Fruit fly (Drosophila melanogaster): ENCODE results near the gene CG11601.

The CG11601 gene

dm6 chr2L:322915-323314, 39.8 kb upstream of the CG11601 start (continued):
- TF ChIP-seq unc-4 (GFP tag; IDR thresholded peaks at IDR 0.05; ENCODE audit: partially characterized antibody) = no peak
- TF ChIP-seq Hr3 (GFP tag; optimal IDR thresholded peaks at IDR 0.05) = no peak
- no peak for TF ChIP-seq gce (GFP tag; IDR thresholded peaks at IDR 0.05)
- TF ChIP-seq usp (GFP tag; optimal IDR thresholded peaks at IDR 0.05) = no peak
- TF ChIP-seq CG6254 (GFP tag; optimal IDR thresholded peaks at IDR 0.05) = peak; percentile 29
- TF ChIP-seq lab (GFP tag; optimal IDR thresholded peaks at IDR 0.05) = peak; percentile 28
- no peak for TF ChIP-seq CG17802 (tag; optimal IDR thresholded peaks at IDR 0.05)
- TF ChIP-seq HmgZ (tag; optimal IDR thresholded peaks at IDR 0.05) = peak; percentile 23
- no peak for TF ChIP-seq Neu2 (GFP tag; optimal IDR thresholded peaks at IDR 0.05; ENCODE audit: borderline replicate concordance)
- no peak for TF ChIP-seq eve (GFP tag; optimal IDR thresholded peaks at IDR 0.05)
- TF ChIP-seq MESR4 (GFP tag; optimal IDR thresholded peaks at IDR 0.05) = no peak
- no peak for TF ChIP-seq Hr78 (GFP tag; optimal IDR thresholded peaks at IDR 0.05)
- TF ChIP-seq Bdp1 (GFP tag; optimal IDR thresholded peaks at IDR 0.05) = no peak
- TF ChIP-seq sug (tag; optimal IDR thresholded peaks at IDR 0.05) = no peak
- no peak for TF ChIP-seq Kr (GFP tag; optimal IDR thresholded peaks at IDR 0.05)
- TF ChIP-seq CG5180 (GFP tag; optimal IDR thresholded peaks at IDR 0.05) = peak; percentile 14
- no peak for TF ChIP-seq CG5953 (GFP tag; IDR thresholded peaks at IDR 0.05)
- no peak for TF ChIP-seq Dll (GFP tag; IDR thresholded peaks at IDR 0.05; ENCODE audit: partially characterized antibody)
- TF ChIP-seq ssp (GFP tag; IDR thresholded peaks at IDR 0.05) = no peak
- TF ChIP-seq CG33557 (GFP tag; optimal IDR thresholded peaks at IDR 0.05) = no peak
- TF ChIP-seq gro (GFP tag; optimal IDR thresholded peaks at IDR 0.05) = no peak
- no peak for TF ChIP-seq CG34422 (GFP tag; IDR thresholded peaks at IDR 0.05)
- TF ChIP-seq dimm (GFP tag; IDR thresholded peaks at IDR 0.05) = no peak
- TF ChIP-seq Hey (tag; optimal IDR thresholded peaks at IDR 0.05) = peak; percentile 94

DNA sequence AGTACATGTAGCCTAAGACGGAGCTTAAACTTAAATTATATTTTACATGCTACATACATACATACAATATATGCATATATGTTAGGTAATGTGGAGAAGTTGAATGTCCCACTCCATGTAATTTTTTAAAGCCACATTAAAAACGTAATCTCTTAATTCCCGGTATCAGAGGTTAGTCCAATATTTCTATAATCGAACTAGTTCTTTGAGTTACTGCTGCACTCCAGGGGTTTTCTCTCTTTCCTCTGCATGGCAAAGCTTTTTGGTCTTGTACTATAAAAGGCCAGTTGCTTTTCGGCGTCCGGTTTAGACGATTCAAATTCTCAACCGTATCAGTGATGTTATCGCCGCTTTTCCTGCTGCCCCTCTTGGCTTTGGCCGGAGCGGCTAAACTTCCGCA, 38.7 kb upstream of the CG11601 start, which contains the start of gene CG33127:
Gene CG33127 (plus strand): TSS at position 309 of the 400 bp plus-strand sequence.
- TF ChIP-seq CG15514 (GFP tag; optimal IDR thresholded peaks at IDR 0.05) (peak; percentile 97), esg (GFP tag; conservative IDR thresholded peaks at IDR 0.05) (no peak), CG2678 (tag; optimal IDR thresholded peaks at IDR 0.05) (no peak)

dm6 chr2L:321148-321547, 38.1 kb upstream of the CG11601 start, which contains the start of gene CG11911:
Gene CG11911, minus strand, starts transcription at chr2L:321248.
- TF ChIP-seq Sry-δ (GFP tag; optimal IDR thresholded peaks at IDR 0.05) = no peak
- no peak for TF ChIP-seq CG12942 (GFP tag; optimal IDR thresholded peaks at IDR 0.05)
- TF ChIP-seq CG42726 (GFP tag; IDR thresholded peaks at IDR 0.05; ENCODE audit: partially characterized antibody) = no peak
- TF ChIP-seq NK7.1 (GFP tag; optimal IDR thresholded peaks at IDR 0.05) = no peak
- TF ChIP-seq jing (GFP tag; optimal IDR thresholded peaks at IDR 0.05) = no peak
- no peak for TF ChIP-seq toy (GFP tag; IDR thresholded peaks at IDR 0.05)
- TF ChIP-seq Ets65A (GFP tag) = peak; percentile 19
- TF ChIP-seq exex (tag; optimal IDR thresholded peaks at IDR 0.05) = peak; percentile 83
- TF ChIP-seq usp (GFP tag; optimal IDR thresholded peaks at IDR 0.05) = no peak
- no peak for TF ChIP-seq dati (GFP tag; IDR thresholded peaks at IDR 0.05)
- TF ChIP-seq pzg (GFP tag; optimal IDR thresholded peaks at IDR 0.05) = no peak
- TF ChIP-seq z (GFP tag; IDR thresholded peaks at IDR 0.05) = no peak
- no peak for TF ChIP-seq BEAF-32 (GFP tag; optimal IDR thresholded peaks at IDR 0.05)
- no peak for TF ChIP-seq so (GFP tag; IDR thresholded peaks at IDR 0.05)
- no peak for TF ChIP-seq HHEX (GFP tag; optimal IDR thresholded peaks at IDR 0.05)
- TF ChIP-seq hb (GFP tag; IDR thresholded peaks at IDR 0.05; ENCODE audit: partially characterized antibody) = no peak
- no peak for TF ChIP-seq dan (GFP tag; IDR thresholded peaks at IDR 0.05)
- TF ChIP-seq Ada2b (GFP tag; IDR thresholded peaks at IDR 0.05) = no peak

All from whole organism, embryonic.